Fruit fly (Drosophila melanogaster): ENCODE results near the gene Best1.

Best1 gene

DNA sequence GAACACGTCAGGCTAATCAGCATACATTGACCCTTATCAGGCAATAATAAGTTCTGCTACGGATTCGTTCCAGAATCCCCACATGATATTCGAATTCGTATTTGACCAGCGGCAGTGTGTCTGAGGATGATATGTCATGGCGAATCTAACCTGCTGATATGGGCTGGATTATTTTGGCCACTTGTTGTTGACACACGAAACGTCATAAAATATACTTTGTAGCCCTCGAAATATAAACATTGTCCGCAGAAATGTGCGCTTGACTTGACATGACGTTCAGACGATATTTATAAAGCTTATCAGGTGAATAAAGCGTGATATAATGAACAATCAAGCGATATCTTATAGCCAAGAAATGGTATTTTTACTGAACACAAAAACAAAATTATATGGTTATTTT lies 4.0 kb downstream of the Best1 start (continued):
- TF ChIP-seq Six4 (GFP tag; optimal IDR thresholded peaks at IDR 0.05), result no peak
- TF ChIP-seq Bteb2 (GFP tag; optimal IDR thresholded peaks at IDR 0.05), result no peak
- peak; percentile 46 for TF ChIP-seq CG7987 (GFP tag; optimal IDR thresholded peaks at IDR 0.05)
- TF ChIP-seq CG10147 (GFP tag; optimal IDR thresholded peaks at IDR 0.05), result peak; percentile 15
- TF ChIP-seq ERR (GFP tag; optimal IDR thresholded peaks at IDR 0.05), result no peak
- TF ChIP-seq schlank (tag; optimal IDR thresholded peaks at IDR 0.05), result peak; percentile 35
- peak; percentile 73 for TF ChIP-seq exex (tag; optimal IDR thresholded peaks at IDR 0.05)
- TF ChIP-seq MESR4 (GFP tag; optimal IDR thresholded peaks at IDR 0.05), result no peak
- TF ChIP-seq Dek (tag; optimal IDR thresholded peaks at IDR 0.05), result no peak
- no peak for TF ChIP-seq C15 (GFP tag; IDR thresholded peaks at IDR 0.05)
- peak; percentile 68 for TF ChIP-seq sug (tag; optimal IDR thresholded peaks at IDR 0.05)
- TF ChIP-seq H15 (GFP tag; IDR thresholded peaks at IDR 0.05), result no peak
- TF ChIP-seq Med (GFP tag), result peak; percentile 74
- TF ChIP-seq gfzf (GFP tag; optimal IDR thresholded peaks at IDR 0.05), result no peak
- TF ChIP-seq lov (optimal IDR thresholded peaks at IDR 0.05), result no peak
- TF ChIP-seq lov (GFP tag; IDR thresholded peaks at IDR 0.05), result no peak
- TF ChIP-seq tio (GFP tag; optimal IDR thresholded peaks at IDR 0.05), result no peak
- TF ChIP-seq CG3847 (GFP tag; IDR thresholded peaks at IDR 0.05), result no peak
- TF ChIP-seq Mad (GFP tag; optimal IDR thresholded peaks at IDR 0.05), result no peak
- no peak for TF ChIP-seq CG30020 (tag; optimal IDR thresholded peaks at IDR 0.05)
- TF ChIP-seq trh (GFP tag; optimal IDR thresholded peaks at IDR 0.05), result no peak
- TF ChIP-seq CG8924 (tag; optimal IDR thresholded peaks at IDR 0.05), result no peak
- no peak for TF ChIP-seq CG7271 (tag; optimal IDR thresholded peaks at IDR 0.05)
- TF ChIP-seq slbo (GFP tag; IDR thresholded peaks at IDR 0.05), result no peak
- TF ChIP-seq Bgb (GFP tag; IDR thresholded peaks at IDR 0.05; ENCODE audit: partially characterized antibody), result no peak
- TF ChIP-seq Hr78 (GFP tag; optimal IDR thresholded peaks at IDR 0.05), result no peak
- no peak for TF ChIP-seq CG1792 (GFP tag; optimal IDR thresholded peaks at IDR 0.05)
- no peak for TF ChIP-seq klu (GFP tag; IDR thresholded peaks at IDR 0.05)
- no peak for TF ChIP-seq Hmr (GFP tag; optimal IDR thresholded peaks at IDR 0.05)
- TF ChIP-seq YL-1 (GFP tag; optimal IDR thresholded peaks at IDR 0.05), result no peak
- no peak for TF ChIP-seq dm (GFP tag; optimal IDR thresholded peaks at IDR 0.05)
- TF ChIP-seq btn (GFP tag; optimal IDR thresholded peaks at IDR 0.05), result no peak
- no peak for TF ChIP-seq CG6854 (GFP tag; optimal IDR thresholded peaks at IDR 0.05)
- peak; percentile 14 for TF ChIP-seq HmgZ (tag; optimal IDR thresholded peaks at IDR 0.05)
- no peak for TF ChIP-seq CG1024 (GFP tag; IDR thresholded peaks at IDR 0.05)
- TF ChIP-seq CG11247 (GFP tag; IDR thresholded peaks at IDR 0.05), result no peak
- no peak for TF ChIP-seq CG7372 (GFP tag; IDR thresholded peaks at IDR 0.05)
- TF ChIP-seq ato (GFP tag; IDR thresholded peaks at IDR 0.05; ENCODE audit: partially characterized antibody), result no peak
- TF ChIP-seq Oli (tag; optimal IDR thresholded peaks at IDR 0.05), result no peak
- no peak for TF ChIP-seq CG12942 (GFP tag; optimal IDR thresholded peaks at IDR 0.05)
- no peak for TF ChIP-seq CG34224 (GFP tag; IDR thresholded peaks at IDR 0.05; ENCODE audit: partially characterized antibody)
- no peak for TF ChIP-seq rib (GFP tag; IDR thresholded peaks at IDR 0.05)
- TF ChIP-seq CrebB (tag; optimal IDR thresholded peaks at IDR 0.05), result no peak
- TF ChIP-seq pho (GFP tag; optimal IDR thresholded peaks at IDR 0.05), result no peak
- TF ChIP-seq CG11560 (tag; IDR thresholded peaks at IDR 0.05), result no peak
- TF ChIP-seq en (GFP tag; optimal IDR thresholded peaks at IDR 0.05), result no peak
- TF ChIP-seq Hey (tag; optimal IDR thresholded peaks at IDR 0.05), result peak; percentile 23
- TF ChIP-seq dmrt11E (tag; optimal IDR thresholded peaks at IDR 0.05), result no peak
- no peak for TF ChIP-seq Kr (GFP tag; optimal IDR thresholded peaks at IDR 0.05)
- TF ChIP-seq odd (GFP tag; optimal IDR thresholded peaks at IDR 0.05), result no peak
- no peak for TF ChIP-seq Lim3 (GFP tag; IDR thresholded peaks at IDR 0.05)
- TF ChIP-seq CG12391 (tag; optimal IDR thresholded peaks at IDR 0.05), result no peak
